Fruit fly (Drosophila melanogaster) whole organism, prepupa: ENCODE measurements around the gene Osi21.
A peak's percentile ranks its signal among the peaks of the same experiment; 100 is the strongest.

Source experiments
- Blimp-1 ChIP-seq: fragments of 200-800 bp; sonication (Bioruptor generic); optimal IDR thresholded peaks from 3 replicates; lab custom pipeline; 2017; ENCODE audit warnings: missing biosample characterization, missing genetic modification characterization, mild to moderate bottlenecking, moderate library complexity, missing genetic modification reagents
- CG10669 ChIP-seq: fragments of 200-800 bp; sonication (Bioruptor generic); optimal IDR thresholded peaks from 3 replicates; lab custom pipeline; 2018; ENCODE audit warnings: missing biosample characterization, mild to moderate bottlenecking, missing genetic modification characterization, moderate library complexity
- CG11294 ChIP-seq: fragments of 200-800 bp; sonication (Bioruptor generic); IDR thresholded peaks from 2 replicates; pipeline ENCODE4 v1.3.6; 2022; ENCODE audit warnings: missing biosample characterization, missing genetic modification characterization
- CG11762 ChIP-seq: fragments of 200-800 bp; sonication (Bioruptor generic); optimal IDR thresholded peaks from 3 replicates; lab custom pipeline; 2016; ENCODE audit warnings: missing biosample characterization, missing genetic modification characterization; ENCODE audit not compliant: insufficient read depth
- CG11902 ChIP-seq: fragments of 200-800 bp; sonication (Bioruptor generic); optimal IDR thresholded peaks from 3 replicates; lab custom pipeline; 2016; ENCODE audit warnings: missing biosample characterization, missing genetic modification characterization
- CG1621 ChIP-seq: fragments of 200-800 bp; sonication (Bioruptor generic); optimal IDR thresholded peaks from 3 replicates; lab custom pipeline; 2018; ENCODE audit warnings: missing biosample characterization, mild to moderate bottlenecking, missing genetic modification characterization
- CG16779 ChIP-seq: fragments of 200-800 bp; sonication (Bioruptor generic); optimal IDR thresholded peaks from 3 replicates; lab custom pipeline; 2017; ENCODE audit warnings: missing biosample characterization, mild to moderate bottlenecking, missing genetic modification characterization
- CG3032 ChIP-seq: fragments of 200-800 bp; optimal IDR thresholded peaks from 2 replicates; lab custom pipeline; 2019; ENCODE audit warnings: missing biosample characterization, mild to moderate bottlenecking, missing genetic modification characterization, moderate library complexity
- CG31627 ChIP-seq: fragments of 200-800 bp; sonication (Bioruptor generic); optimal IDR thresholded peaks from 3 replicates; lab custom pipeline; 2016; ENCODE audit warnings: missing biosample characterization, missing genetic modification characterization
- CG32006 ChIP-seq: fragments of 200-800 bp; sonication (Bioruptor generic); optimal IDR thresholded peaks from 3 replicates; lab custom pipeline; 2017; ENCODE audit warnings: missing biosample characterization, mild to moderate bottlenecking, missing genetic modification characterization
- CG34406 ChIP-seq: fragments of 200-800 bp; sonication (Bioruptor generic); optimal IDR thresholded peaks from 3 replicates; lab custom pipeline; 2016; ENCODE audit warnings: missing biosample characterization, missing genetic modification characterization
- CG3919 ChIP-seq: fragments of 200-800 bp; sonication (Bioruptor generic); optimal IDR thresholded peaks from 3 replicates; lab custom pipeline; 2016; ENCODE audit warnings: missing biosample characterization, missing genetic modification characterization
- CG4318 ChIP-seq: fragments of 200-800 bp; sonication (Bioruptor generic); optimal IDR thresholded peaks from 3 replicates; lab custom pipeline; 2017; ENCODE audit warnings: missing biosample characterization, mild to moderate bottlenecking, missing genetic modification characterization
- CG6163 ChIP-seq: fragments of 200-800 bp; sonication (Bioruptor generic); IDR thresholded peaks from 3 replicates; pipeline ENCODE4 v1.3.6; 2022; ENCODE audit warnings: missing biosample characterization, missing genetic modification characterization
- CG6276 ChIP-seq: fragments of 200-800 bp; sonication (Bioruptor generic); optimal IDR thresholded peaks from 2 replicates; lab custom pipeline; 2017; ENCODE audit warnings: missing biosample characterization, mild to moderate bottlenecking, missing genetic modification characterization
- CG6792 ChIP-seq: fragments of 200-800 bp; sonication (Bioruptor generic); optimal IDR thresholded peaks from 3 replicates; lab custom pipeline; 2016; ENCODE audit warnings: missing biosample characterization, missing genetic modification characterization
- CG6808 ChIP-seq: fragments of 200-800 bp; sonication (Bioruptor generic); optimal IDR thresholded peaks from 3 replicates; lab custom pipeline; 2017; ENCODE audit warnings: missing biosample characterization, missing genetic modification characterization, mild to moderate bottlenecking, moderate library complexity, missing genetic modification reagents
- CG6854 ChIP-seq: fragments of 200-800 bp; sonication (Bioruptor generic); optimal IDR thresholded peaks from 2 replicates; lab custom pipeline; 2017; ENCODE audit warnings: missing biosample characterization, mild to moderate bottlenecking, missing genetic modification characterization
- CG7368 ChIP-seq: fragments of 200-800 bp; sonication (Bioruptor generic); optimal IDR thresholded peaks from 3 replicates; lab custom pipeline; 2016; ENCODE audit warnings: missing biosample characterization, missing genetic modification characterization
- CG8119 ChIP-seq: fragments of 200-800 bp; sonication (Bioruptor generic); IDR thresholded peaks from 3 replicates; pipeline ENCODE4 v1.3.6; 2022; ENCODE audit warnings: missing biosample characterization, missing genetic modification characterization
- CG8319 ChIP-seq: fragments of 200-800 bp; sonication (Bioruptor generic); optimal IDR thresholded peaks from 3 replicates; lab custom pipeline; 2016; ENCODE audit warnings: missing biosample characterization, missing genetic modification characterization
- CG8632 ChIP-seq: fragments of 200-800 bp; sonication (Bioruptor generic); optimal IDR thresholded peaks from 3 replicates; lab custom pipeline; 2016; ENCODE audit warnings: missing biosample characterization, missing genetic modification characterization
- CG9139 ChIP-seq: fragments of 200-800 bp; sonication (Bioruptor generic); optimal IDR thresholded peaks from 3 replicates; lab custom pipeline; 2017; ENCODE audit warnings: missing biosample characterization, mild to moderate bottlenecking, missing genetic modification characterization
- Eip75B ChIP-seq: fragments of 200-800 bp; sonication (Bioruptor generic); optimal IDR thresholded peaks from 3 replicates; lab custom pipeline; 2016; ENCODE audit warnings: missing biosample characterization, missing genetic modification characterization
- Eip78C ChIP-seq: fragments of 200-800 bp; sonication (Bioruptor generic); peaks from one replicate; lab custom pipeline; 2016; ENCODE audit warnings: missing biosample characterization, missing genetic modification characterization
- Eip93F ChIP-seq: fragments of 200-800 bp; sonication (Bioruptor generic); optimal IDR thresholded peaks from 2 replicates; lab custom pipeline; 2016; ENCODE audit warnings: missing biosample characterization, mild to moderate bottlenecking, missing genetic modification characterization
- Ets21C ChIP-seq: fragments of 200-800 bp; sonication (Bioruptor generic); optimal IDR thresholded peaks from 3 replicates; lab custom pipeline; 2016; ENCODE audit warnings: missing biosample characterization, missing genetic modification characterization
- Gug ChIP-seq: fragments of 200-800 bp; sonication (Bioruptor generic); IDR thresholded peaks from 2 replicates; pipeline ENCODE4 v1.3.6; 2022; ENCODE audit warnings: missing biosample characterization, missing genetic modification characterization
- Hr38 ChIP-seq: sonication (Bioruptor generic); optimal IDR thresholded peaks from 2 replicates; lab custom pipeline; 2016; ENCODE audit warnings: missing biosample characterization, missing genetic modification characterization
- Hr39 ChIP-seq: fragments of 200-800 bp; sonication (Bioruptor generic); optimal IDR thresholded peaks from 2 replicates; lab custom pipeline; 2016; ENCODE audit warnings: missing biosample characterization, missing genetic modification characterization
- Hr4 ChIP-seq: fragments of 200-800 bp; sonication (Bioruptor generic); optimal IDR thresholded peaks from 3 replicates; lab custom pipeline; 2016; ENCODE audit warnings: missing biosample characterization, missing genetic modification characterization
- Lpt ChIP-seq: fragments of 200-800 bp; sonication (Bioruptor generic); optimal IDR thresholded peaks from 3 replicates; lab custom pipeline; 2016; ENCODE audit warnings: missing biosample characterization, missing genetic modification characterization
- Met ChIP-seq: fragments of 200-800 bp; sonication (Bioruptor generic); optimal IDR thresholded peaks from 3 replicates; lab custom pipeline; 2016; ENCODE audit warnings: missing biosample characterization, missing genetic modification characterization
- Smox ChIP-seq: fragments of 200-800 bp; sonication (Bioruptor generic); optimal IDR thresholded peaks from 3 replicates; lab custom pipeline; 2016; ENCODE audit warnings: missing biosample characterization, missing genetic modification characterization
- Sox102F ChIP-seq: fragments of 200-800 bp; sonication (Bioruptor generic); optimal IDR thresholded peaks from 2 replicates; lab custom pipeline; 2016; ENCODE audit warnings: missing biosample characterization, mild to moderate bottlenecking, missing genetic modification characterization
- Sox14 ChIP-seq: fragments of 200-800 bp; sonication (Bioruptor generic); optimal IDR thresholded peaks from 3 replicates; lab custom pipeline; 2016; ENCODE audit warnings: missing biosample characterization, missing genetic modification characterization
- Sox15 ChIP-seq: fragments of 200-800 bp; sonication (Bioruptor generic); optimal IDR thresholded peaks from 3 replicates; lab custom pipeline; 2016; ENCODE audit warnings: missing biosample characterization, missing genetic modification characterization
- acj6 ChIP-seq: fragments of 200-800 bp; sonication (Bioruptor generic); optimal IDR thresholded peaks from 3 replicates; lab custom pipeline; 2016; ENCODE audit warnings: missing biosample characterization, missing genetic modification characterization
- cyc ChIP-seq: fragments of 200-800 bp; sonication (Bioruptor generic); optimal IDR thresholded peaks from 3 replicates; lab custom pipeline; 2016; ENCODE audit warnings: missing biosample characterization, missing genetic modification characterization
- dac ChIP-seq: fragments of 200-800 bp; sonication (Bioruptor generic); optimal IDR thresholded peaks from 2 replicates; lab custom pipeline; 2017; ENCODE audit warnings: missing biosample characterization, mild to moderate bottlenecking, missing genetic modification characterization
- dsx ChIP-seq: fragments of 200-800 bp; optimal IDR thresholded peaks from 3 replicates; lab custom pipeline; 2019; ENCODE audit warnings: missing biosample characterization, mild to moderate bottlenecking, missing genetic modification characterization, moderate library complexity; ENCODE audit not compliant: poor library complexity, severe bottlenecking
- eg ChIP-seq: fragments of 200-800 bp; sonication (Bioruptor generic); IDR thresholded peaks from 3 replicates; pipeline ENCODE4 v1.3.6; 2022; ENCODE audit warnings: missing biosample characterization, missing genetic modification characterization
- esn ChIP-seq: fragments of 200-800 bp; sonication (Bioruptor generic); optimal IDR thresholded peaks from 2 replicates; lab custom pipeline; 2016; ENCODE audit warnings: missing biosample characterization, mild to moderate bottlenecking, missing genetic modification characterization, moderate library complexity
- fd59A ChIP-seq: fragments of 200-800 bp; sonication (Bioruptor generic); optimal IDR thresholded peaks from 2 replicates; lab custom pipeline; 2017; ENCODE audit warnings: missing biosample characterization, mild to moderate bottlenecking, missing genetic modification characterization, missing genetic modification reagents
- fkh ChIP-seq: fragments of 200-800 bp; sonication (Bioruptor generic); optimal IDR thresholded peaks from 3 replicates; lab custom pipeline; 2017; ENCODE audit warnings: missing biosample characterization, mild to moderate bottlenecking, missing genetic modification characterization, moderate library complexity
- lz ChIP-seq: fragments of 200-800 bp; sonication (Bioruptor generic); optimal IDR thresholded peaks from 3 replicates; lab custom pipeline; 2016; ENCODE audit warnings: missing biosample characterization, missing genetic modification characterization
- net ChIP-seq: fragments of 200-800 bp; sonication (Bioruptor generic); optimal IDR thresholded peaks from 3 replicates; lab custom pipeline; 2016; ENCODE audit warnings: missing biosample characterization, missing genetic modification characterization
- salr ChIP-seq, 2 experiments: fragments of 200-800 bp; sonication (Bioruptor generic); optimal IDR thresholded peaks; 3 replicates each; lab custom pipeline; 2016 to 2018; ENCODE audit warnings: missing biosample characterization in 2 of 2, missing genetic modification characterization in 2 of 2, mild to moderate bottlenecking in 1 of 2
- spab ChIP-seq: fragments of 200-800 bp; sonication (Bioruptor generic); optimal IDR thresholded peaks from 2 replicates; lab custom pipeline; 2017; ENCODE audit warnings: missing biosample characterization, mild to moderate bottlenecking, missing genetic modification characterization, missing genetic modification reagents
- ss ChIP-seq, 2 experiments: fragments of 200-800 bp; sonication (Bioruptor generic); optimal IDR thresholded peaks; 2 replicates in 1 of 2; 3 replicates in 1 of 2; lab custom pipeline; 2017 to 2018; ENCODE audit warnings: mild to moderate bottlenecking in 2 of 2, missing biosample characterization in 2 of 2, missing genetic modification characterization in 2 of 2, moderate library complexity in 1 of 2
- svp ChIP-seq: fragments of 200-800 bp; sonication (Bioruptor generic); peaks from one replicate; lab custom pipeline; 2016; ENCODE audit warnings: missing biosample characterization, missing genetic modification characterization
- topi ChIP-seq: fragments of 200-800 bp; sonication (Bioruptor generic); optimal IDR thresholded peaks from 3 replicates; lab custom pipeline; 2016; ENCODE audit warnings: missing biosample characterization, missing genetic modification characterization

Gene Osi21

dm6 chr2L:11271622-11272282, 13.8 kb downstream of the Osi21 start:
- TF ChIP-seq eg (GFP tag; lab: Robert Waterston, UW) (no peak; the same call in 2 of the 3 replicates), CG3032 (tag; lab: Kevin White, UChicago) (no peak), CG8632 (GFP tag; lab: Kevin White, UChicago) (no peak), Blimp-1 (GFP tag; lab: Kevin White, UChicago) (peak; percentile 76), spab (GFP tag; lab: Kevin White, UChicago) (no peak), Eip75B (GFP tag; lab: Kevin White, UChicago) (no peak), CG8119 (GFP tag; lab: Robert Waterston, UW) (peak; percentile 56; the same call in 2 of the 3 replicates), CG1621 (tag; lab: Kevin White, UChicago) (peak; percentile 58), Smox (GFP tag; lab: Kevin White, UChicago) (no peak), CG34406 (GFP tag; lab: Kevin White, UChicago) (no peak), CG6808 (GFP tag; lab: Kevin White, UChicago) (no peak), fd59A (no peak), topi (GFP tag; lab: Kevin White, UChicago) (no peak), CG16779 (no peak), CG6276 (GFP tag; lab: Kevin White, UChicago) (no peak), CG11294 (GFP tag; lab: Robert Waterston, UW) (no peak), CG6854 (GFP tag; lab: Kevin White, UChicago) (peak; percentile 86), salr (GFP tag; optimal IDR thresholded peaks at IDR 0.05; lab: Kevin White, UChicago) (no peak), ss (GFP tag; optimal IDR thresholded peaks at IDR 0.05; lab: Kevin White, UChicago) (peak in 1 of 2 experiments; percentile 5), Sox14 (GFP tag; lab: Kevin White, UChicago) (peak; percentile 38), Sox15 (no peak), Hr4 (no peak), Met (GFP tag; lab: Kevin White, UChicago) (no peak), svp (no peak), dac (GFP tag; lab: Kevin White, UChicago) (no peak), CG4318 (GFP tag; lab: Kevin White, UChicago) (no peak), CG11902 (no peak), acj6 (GFP tag; lab: Kevin White, UChicago) (no peak), Hr38 (GFP tag; lab: Kevin White, UChicago) (no peak), Hr39 (GFP tag; lab: Kevin White, UChicago) (no peak), cyc (GFP tag; lab: Kevin White, UChicago) (no peak), CG7368 (GFP tag; lab: Kevin White, UChicago) (no peak), CG8319 (no peak), Gug (GFP tag; lab: Robert Waterston, UW) (no peak), fkh (GFP tag; lab: Kevin White, UChicago) (no peak), CG9139 (GFP tag; lab: Kevin White, UChicago) (no peak), net (no peak), lz (GFP tag; lab: Kevin White, UChicago) (no peak), Eip93F (GFP tag; lab: Kevin White, UChicago) (no peak), Sox102F (GFP tag; lab: Kevin White, UChicago) (no peak), CG10669 (GFP tag; lab: Kevin White, UChicago) (no peak), CG6792 (GFP tag; lab: Kevin White, UChicago) (no peak), CG31627 (GFP tag; lab: Kevin White, UChicago) (no peak), esn (no peak), CG32006 (GFP tag; lab: Kevin White, UChicago) (no peak), Ets21C (GFP tag; lab: Kevin White, UChicago) (no peak), dsx (GFP tag; lab: Kevin White, UChicago) (no peak), Eip78C (peak; percentile 68), CG11762 (GFP tag; lab: Kevin White, UChicago) (no peak), CG6163 (GFP tag; lab: Robert Waterston, UW) (peak; percentile 59; the same call in 2 of the 3 replicates), Lpt (GFP tag; lab: Kevin White, UChicago) (peak; percentile 69), CG3919 (peak; percentile 5)
